Fruit fly (Drosophila melanogaster): Measurements from ENCODE around the gene Tengl2.

DNA sequence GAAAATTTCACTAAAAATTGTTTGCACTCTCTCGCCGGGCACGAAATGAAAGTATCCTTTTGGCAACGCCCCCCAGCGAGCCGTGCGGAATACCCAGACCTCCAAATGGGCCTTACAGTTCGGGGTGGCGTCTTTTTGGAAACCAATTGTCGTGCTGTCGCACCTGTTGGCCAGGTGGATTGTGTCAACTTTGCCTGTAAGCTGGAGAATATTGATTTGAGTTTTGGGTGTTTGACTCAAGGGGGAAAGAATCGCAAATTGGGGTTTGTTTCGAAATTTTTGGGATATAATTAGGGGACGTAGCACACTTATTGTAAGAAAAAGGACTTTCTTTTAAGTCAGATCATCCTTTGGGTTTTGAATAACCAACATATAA, 41.1 kb downstream of the Tengl2 start:
- TF ChIP-seq usp (GFP tag; optimal IDR thresholded peaks at IDR 0.05) (no peak), CG8478 (optimal IDR thresholded peaks at IDR 0.05) (no peak), Dll (optimal IDR thresholded peaks at IDR 0.05) (no peak)
